Fruit fly (Drosophila melanogaster): ENCODE data around the gene Baldspot.

Gene Baldspot

DNA sequence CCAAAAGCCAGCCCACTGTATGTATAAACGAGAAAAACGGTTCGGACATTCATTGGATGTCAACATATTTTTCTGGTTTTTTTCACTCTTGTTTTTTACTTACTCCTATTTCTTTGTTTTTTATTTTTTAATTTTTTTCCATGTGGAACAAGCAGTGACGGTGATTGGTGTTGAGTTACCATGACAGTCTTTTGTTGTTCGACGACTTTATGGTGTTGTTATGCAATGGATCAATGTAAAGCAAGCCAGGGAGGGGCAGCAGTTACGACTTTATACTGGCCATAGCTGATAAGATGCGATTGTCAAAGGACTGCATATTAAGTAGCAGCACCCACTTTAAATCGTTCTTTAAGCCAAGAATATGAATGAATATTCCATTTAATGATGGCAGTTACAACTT is 28.1 kb upstream of the Baldspot start:
- TF ChIP-seq noc (tag; optimal IDR thresholded peaks at IDR 0.05), result no peak

- no peak for TF ChIP-seq noc (tag; optimal IDR thresholded peaks at IDR 0.05)
Measured at dm6 chr3L:16683007-16683406, 21.6 kb upstream of the Baldspot start.

DNA sequence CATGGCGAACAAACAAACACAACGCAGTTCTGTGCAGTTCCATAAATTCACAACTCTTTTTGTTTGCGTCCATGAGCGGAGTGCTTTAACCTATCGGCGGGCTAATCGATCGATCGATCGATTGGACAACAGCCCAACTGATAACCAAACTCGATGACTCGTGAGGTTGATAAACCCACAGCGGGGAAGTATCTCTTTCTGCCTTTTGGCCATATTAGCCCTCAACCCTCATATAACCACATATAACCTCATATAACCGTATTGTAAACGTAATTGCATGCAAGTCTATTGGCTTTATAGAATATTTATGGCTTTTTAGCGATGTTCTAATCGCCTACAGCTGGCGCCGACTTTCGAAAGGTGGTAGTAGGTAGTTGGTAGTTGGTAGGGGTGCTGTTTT is 21.0 kb upstream of the Baldspot start:
- TF ChIP-seq noc (tag; optimal IDR thresholded peaks at IDR 0.05), result no peak

DNA sequence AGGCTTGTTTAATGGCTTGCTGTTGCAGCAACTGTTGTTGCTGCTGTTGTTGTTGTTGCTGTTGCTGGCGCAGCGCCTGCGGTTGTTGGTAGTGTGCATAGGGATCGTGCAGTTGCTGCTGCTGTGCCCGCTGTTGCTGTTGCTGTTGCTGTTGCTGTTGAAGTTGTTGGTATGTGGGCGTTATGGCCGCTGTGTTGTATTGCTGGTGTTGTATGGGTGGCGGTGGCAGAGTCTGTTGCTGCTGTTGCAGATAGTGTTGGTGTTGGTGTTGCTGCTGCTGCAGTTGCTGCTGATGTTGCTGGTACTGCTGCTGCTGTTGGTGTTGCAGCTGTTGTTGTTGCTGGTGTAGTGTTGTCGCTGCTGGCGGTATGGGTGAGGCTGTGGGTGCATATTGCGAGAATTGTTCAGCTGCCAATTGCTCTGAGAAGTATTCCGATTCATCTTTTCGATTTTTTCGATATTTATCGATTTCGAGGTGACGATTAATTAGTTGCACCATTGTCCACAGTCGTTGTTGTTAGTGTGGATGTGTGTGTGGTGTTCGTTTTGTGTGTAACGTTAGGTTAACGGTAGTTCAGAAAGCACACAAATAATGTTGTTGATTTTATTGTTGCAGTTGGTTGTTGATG is 18.2 kb upstream of the Baldspot start:
- TF ChIP-seq noc (tag; optimal IDR thresholded peaks at IDR 0.05), result no peak

dm6 chr3L:16673367-16674014 is 12.1 kb upstream of the Baldspot start, which contains the start of the genes zetaCOP and CG13032:
Gene zetaCOP, minus strand, starts transcription at chr3L:16673555.
Gene CG13032, plus strand, starts transcription at chr3L:16673964.
- TF ChIP-seq noc (tag; optimal IDR thresholded peaks at IDR 0.05), result no peak

DNA sequence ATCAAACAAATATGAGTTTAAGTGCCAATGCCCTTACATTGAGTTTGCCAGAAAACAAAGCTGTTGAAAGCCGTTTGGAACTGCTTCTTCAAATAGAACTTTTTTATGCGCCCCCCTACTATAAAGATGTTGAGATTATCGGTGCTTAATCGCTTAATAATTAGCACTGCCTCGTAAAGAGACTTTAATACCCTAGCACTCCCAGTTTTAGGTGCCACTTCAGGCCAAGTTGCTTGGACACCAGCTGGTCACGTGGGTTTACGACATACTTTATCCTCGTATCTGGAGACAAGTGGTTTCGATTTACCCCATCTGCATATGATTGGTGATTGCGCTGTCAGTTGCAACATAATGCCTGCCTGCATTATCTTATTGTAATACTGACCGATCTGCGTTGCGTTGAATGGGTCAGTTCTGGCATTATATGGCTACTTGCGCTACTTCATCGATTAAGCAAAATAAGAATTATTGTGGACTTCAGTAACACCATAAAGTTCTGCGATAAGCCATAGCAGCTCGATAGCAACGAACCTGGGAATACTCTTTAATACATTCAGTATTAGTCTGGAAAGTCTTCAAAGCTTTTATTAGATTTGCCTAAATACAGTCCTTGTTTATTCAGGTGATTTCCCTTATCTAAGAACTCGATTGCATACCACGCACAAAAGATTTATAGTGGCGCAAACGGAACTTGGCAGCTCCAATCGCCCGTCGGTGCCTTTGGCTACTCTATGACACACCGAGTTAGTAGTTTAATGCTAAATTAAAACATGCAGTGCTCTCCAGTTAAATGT is 9.7 kb upstream of the Baldspot start:
- peak; percentile 63 for TF ChIP-seq noc (tag; optimal IDR thresholded peaks at IDR 0.05)

DNA sequence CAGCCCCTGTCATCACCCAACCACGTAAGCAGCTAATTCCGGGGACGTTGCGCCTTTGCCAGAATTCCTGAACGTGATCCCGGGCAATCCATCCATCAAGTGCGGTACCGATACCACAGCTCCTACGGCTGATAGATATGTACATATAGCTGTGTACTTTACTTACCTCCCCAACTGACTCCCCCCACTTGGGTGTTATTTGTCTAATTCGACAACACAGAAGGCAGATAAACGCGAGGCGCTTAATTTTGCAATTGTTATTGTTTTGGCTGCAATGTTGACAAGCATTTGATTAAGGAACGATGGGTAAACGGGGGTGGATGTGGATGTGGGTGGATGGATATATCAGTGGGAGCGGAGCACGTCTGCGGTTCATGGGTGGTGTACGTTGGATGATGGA is 8.8 kb upstream of the Baldspot start:
- peak; percentile 51 for TF ChIP-seq noc (tag; optimal IDR thresholded peaks at IDR 0.05)

DNA sequence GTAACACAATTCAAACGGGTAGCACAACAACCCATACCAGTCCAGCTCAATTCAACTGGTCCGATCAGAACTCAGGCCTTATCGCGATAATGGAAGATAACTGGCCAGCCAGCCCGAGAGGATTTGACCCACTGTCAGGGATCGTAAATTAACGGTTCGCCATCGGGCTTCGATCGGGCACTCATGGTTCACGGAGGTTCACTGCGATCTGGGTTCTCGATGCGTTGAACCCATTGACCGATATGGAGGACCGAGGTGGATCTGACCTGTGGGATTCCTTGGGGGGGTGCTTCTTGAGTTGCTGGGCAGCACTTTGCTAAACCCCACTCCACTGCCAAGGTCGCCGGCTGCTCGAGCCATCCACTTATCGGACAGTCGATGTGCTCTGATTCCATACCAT is 7.4 kb upstream of the Baldspot start:
- TF ChIP-seq noc (tag; optimal IDR thresholded peaks at IDR 0.05), result no peak

DNA sequence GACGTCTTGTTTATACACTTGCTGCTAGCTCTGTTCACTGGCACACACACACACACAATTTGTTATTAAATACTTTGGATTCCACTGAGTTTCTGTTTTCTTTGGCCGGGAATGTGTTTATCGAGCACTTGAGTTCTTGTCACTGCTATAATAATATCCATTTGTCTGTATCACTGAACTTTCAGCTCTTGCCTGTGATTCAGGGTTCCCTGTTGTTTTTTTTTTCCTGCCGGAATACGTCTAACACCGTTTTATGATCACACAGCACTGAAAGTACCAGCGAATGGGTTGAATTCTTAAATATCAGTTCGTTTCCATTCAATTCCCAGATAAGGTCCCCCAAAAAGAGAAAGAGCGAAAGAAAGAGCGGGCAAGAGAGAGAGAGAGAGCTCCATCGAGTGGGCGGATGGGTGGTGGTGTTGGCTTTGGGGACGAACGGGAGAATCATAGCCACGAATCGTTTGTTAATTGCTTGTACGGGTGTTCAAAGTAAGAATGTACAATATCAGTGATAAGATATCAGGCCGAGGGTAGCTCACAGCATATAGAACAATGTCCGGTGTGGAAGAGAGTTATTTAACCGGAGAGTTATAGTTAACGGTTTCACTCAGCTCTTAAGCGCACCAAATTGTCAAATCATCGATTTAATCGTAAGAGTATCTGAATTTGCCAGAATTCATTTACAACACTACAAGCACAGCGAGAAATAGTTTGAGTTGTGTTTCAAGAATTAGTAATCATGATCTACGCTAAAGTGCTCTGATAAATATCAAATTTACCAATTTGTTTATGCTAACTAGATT is 6.4 kb upstream of the Baldspot start, which contains the start of gene Galphaf:
Gene Galphaf (minus strand): TSS at position 272 of the 803 bp plus-strand sequence.
- peak; percentile 63 for TF ChIP-seq noc (tag; optimal IDR thresholded peaks at IDR 0.05)

- no peak for TF ChIP-seq noc (tag; optimal IDR thresholded peaks at IDR 0.05)
Measured at dm6 chr3L:16666429-16667005, 5.1 kb upstream of the Baldspot start.

- TF ChIP-seq noc (tag; optimal IDR thresholded peaks at IDR 0.05), result no peak
Measured at dm6 chr3L:16664146-16664722, 2.8 kb upstream of the Baldspot start.

dm6 chr3L:16659959-16660870 is 1.2 kb downstream of the Baldspot start:
- TF ChIP-seq noc (tag; optimal IDR thresholded peaks at IDR 0.05), result peak; percentile 73

DNA sequence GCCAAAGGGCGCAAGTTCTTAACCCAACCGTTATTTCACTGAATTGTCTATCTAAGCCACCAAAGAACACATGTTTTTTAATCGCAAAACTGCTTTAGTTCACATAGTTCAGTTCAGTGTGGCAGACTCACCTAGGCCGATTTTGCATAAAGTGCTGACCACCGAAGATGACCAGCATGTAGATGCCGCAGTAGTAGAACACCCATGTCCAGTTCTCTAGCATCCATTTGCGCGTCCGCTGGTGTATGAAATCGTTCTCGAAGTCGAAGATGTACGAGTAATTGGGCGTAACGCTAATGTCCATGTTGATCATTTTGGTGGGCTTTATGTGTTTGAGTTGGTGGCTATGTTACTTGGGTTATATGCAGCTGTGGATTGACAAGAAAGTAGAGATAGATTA is 2.3 kb downstream of the Baldspot start:
- no peak for TF ChIP-seq noc (tag; optimal IDR thresholded peaks at IDR 0.05)

DNA sequence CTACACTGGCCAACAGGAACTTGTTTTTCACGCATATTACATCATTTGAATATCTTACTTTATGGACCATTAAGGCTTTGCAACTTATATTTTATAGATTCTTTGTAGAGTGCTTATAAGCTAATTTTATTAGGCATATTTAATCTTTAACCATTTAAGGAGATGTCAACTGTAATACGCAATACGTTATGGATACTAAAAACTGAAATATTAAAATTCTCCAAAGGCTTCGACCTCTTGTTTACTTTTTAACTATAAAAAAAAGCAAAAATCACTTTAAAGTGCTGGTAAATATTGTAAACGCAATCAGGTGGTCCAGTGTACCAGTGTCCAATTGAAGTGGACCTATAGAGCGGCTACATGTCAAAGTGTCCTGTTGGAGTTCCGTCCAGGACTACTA is 4.4 kb downstream of the Baldspot start:
- peak; percentile 45 for TF ChIP-seq noc (tag; optimal IDR thresholded peaks at IDR 0.05)

All from whole organism, larva.